Fruit fly (Drosophila melanogaster): ENCODE measurements around the gene wcy.

The wcy gene

DNA sequence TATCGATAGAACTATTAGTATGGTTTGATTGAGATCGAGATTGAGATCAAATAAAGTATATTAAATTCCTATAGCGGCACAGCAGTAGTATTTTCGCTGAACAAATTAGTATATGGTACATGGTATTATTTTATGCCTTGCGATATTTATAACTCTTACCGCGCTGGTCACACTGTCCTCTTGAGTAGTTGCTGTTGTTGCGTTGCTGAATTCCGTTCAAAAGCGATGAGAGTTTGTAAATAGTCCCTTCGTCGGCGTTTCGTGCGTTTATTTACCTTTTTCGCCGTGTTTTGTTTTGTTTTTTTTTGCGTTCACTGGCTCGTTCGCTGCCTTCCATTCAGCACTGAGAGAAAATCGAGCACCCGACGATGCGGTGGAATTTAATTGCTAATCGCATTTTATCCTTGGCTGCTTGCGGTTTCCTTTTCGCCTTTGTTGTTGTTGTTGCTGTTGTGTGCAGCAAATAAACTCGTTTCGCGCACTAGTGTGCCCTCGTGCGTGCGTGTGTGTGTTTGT, 29.8 kb upstream of the wcy start, which contains the start of gene CG5004:
Gene CG5004, plus strand, starts transcription at position 182 of the 516 bp plus-strand sequence.
- TF ChIP-seq ttk (optimal IDR thresholded peaks at IDR 0.05) (no peak), psq (optimal IDR thresholded peaks at IDR 0.05) (no peak), insv (optimal IDR thresholded peaks at IDR 0.05) (no peak), Myc (optimal IDR thresholded peaks at IDR 0.05) (no peak), Sin3A (optimal IDR thresholded peaks at IDR 0.05) (no peak), h (optimal IDR thresholded peaks at IDR 0.05) (no peak)

DNA sequence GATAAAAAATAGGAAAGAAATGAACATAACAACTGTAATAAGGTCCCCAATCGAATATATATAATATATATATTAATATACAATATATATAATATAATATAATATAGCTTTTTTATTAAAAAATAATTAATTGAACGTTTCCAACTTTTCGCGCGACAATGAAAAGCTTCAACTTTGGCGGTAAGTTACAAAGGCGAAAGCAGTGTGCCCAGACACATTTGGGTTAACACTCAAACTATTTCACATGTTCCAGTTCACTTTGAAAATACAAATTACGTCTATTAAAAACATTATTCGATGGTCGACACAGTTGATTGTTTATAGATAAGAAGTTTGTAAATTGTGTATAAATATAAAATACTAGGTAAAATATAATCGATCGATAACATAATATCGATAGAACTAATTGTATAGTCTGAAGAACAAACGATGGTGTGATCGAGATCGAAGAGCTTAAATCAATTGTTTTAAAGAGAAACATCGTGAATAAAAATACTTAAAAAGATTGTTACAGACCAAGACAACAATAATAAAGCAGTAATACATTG, 28.5 kb upstream of the wcy start:
- TF ChIP-seq h (optimal IDR thresholded peaks at IDR 0.05) (no peak), Myc (optimal IDR thresholded peaks at IDR 0.05) (no peak), Sin3A (optimal IDR thresholded peaks at IDR 0.05) (no peak), psq (optimal IDR thresholded peaks at IDR 0.05) (no peak), ttk (optimal IDR thresholded peaks at IDR 0.05) (no peak), insv (optimal IDR thresholded peaks at IDR 0.05) (no peak)

DNA sequence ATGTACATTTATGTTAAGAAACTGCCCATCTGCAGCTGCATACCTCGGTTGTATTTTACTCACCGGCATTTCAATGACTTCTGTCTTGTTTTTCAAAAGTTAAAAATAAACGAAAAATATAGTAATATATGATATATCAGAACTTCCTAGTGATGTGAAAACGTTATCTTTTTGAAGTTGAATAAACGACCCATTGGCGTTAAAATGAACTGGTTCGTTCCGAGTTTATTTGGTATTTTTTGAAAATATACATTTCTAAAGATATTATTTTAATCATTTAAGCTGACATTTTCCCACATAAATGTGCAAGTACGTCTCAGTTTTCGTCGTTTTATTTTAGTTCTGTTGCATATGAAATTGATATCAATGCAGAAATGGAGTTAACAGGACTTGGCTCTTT, 28.0 kb upstream of the wcy start, which contains the start of gene Arpc3B:
Gene Arpc3B, minus strand, starts transcription at position 146 of the 400 bp plus-strand sequence.
- TF ChIP-seq ttk (optimal IDR thresholded peaks at IDR 0.05): no peak
- no peak for TF ChIP-seq h (optimal IDR thresholded peaks at IDR 0.05)
- TF ChIP-seq Sin3A (optimal IDR thresholded peaks at IDR 0.05): no peak
- no peak for TF ChIP-seq insv (optimal IDR thresholded peaks at IDR 0.05)
- TF ChIP-seq psq (optimal IDR thresholded peaks at IDR 0.05): no peak
- TF ChIP-seq Myc (optimal IDR thresholded peaks at IDR 0.05): no peak

DNA sequence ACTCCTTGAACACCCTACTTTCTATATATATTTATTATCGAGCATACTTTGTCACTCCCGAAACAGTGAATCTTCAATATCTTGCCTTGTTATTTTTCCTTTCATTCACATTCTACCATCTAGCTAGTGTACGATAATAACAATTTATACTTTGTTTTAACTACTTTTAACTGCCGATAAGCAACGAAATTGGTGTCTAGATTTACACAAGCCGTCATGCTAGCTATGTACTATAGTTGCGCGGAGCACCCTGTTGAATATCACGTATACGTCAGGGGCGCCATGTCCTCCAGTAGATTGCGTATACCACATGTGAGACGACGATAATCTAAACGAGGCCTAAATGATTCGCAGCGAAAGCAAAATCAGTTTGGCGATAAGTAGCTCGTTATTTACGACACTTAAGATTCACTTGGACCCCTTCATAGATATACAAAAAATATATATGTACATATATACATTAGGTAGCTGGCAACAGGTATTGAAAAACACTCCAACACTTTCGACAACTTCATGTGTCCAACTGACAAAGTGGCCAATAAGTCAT, 16.3 kb upstream of the wcy start:
- TF ChIP-seq insv (optimal IDR thresholded peaks at IDR 0.05) (no peak), ttk (optimal IDR thresholded peaks at IDR 0.05) (no peak), h (optimal IDR thresholded peaks at IDR 0.05) (no peak)

DNA sequence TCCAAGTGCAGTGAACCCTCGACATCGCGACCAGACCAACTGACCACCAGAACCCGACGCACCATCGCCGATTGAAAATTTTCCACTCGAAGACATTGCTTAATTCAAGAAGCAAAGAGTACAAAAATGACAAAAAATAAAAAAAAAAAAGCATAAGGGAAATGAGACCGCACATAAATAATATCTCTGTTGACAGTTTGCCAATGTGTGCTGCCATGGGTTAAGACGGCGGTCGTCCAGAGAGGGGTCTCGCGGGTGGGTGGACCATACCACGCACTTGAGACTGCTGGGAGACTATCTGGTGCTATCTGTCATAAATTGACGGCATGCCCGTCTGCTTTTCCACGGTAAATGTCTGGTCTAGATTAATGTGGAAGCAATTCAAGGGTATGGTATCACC, 15.7 kb upstream of the wcy start:
- TF ChIP-seq h (optimal IDR thresholded peaks at IDR 0.05): no peak
- no peak for TF ChIP-seq ttk (optimal IDR thresholded peaks at IDR 0.05)
- no peak for TF ChIP-seq insv (optimal IDR thresholded peaks at IDR 0.05)
- TF ChIP-seq Myc (optimal IDR thresholded peaks at IDR 0.05): no peak
- no peak for TF ChIP-seq psq (optimal IDR thresholded peaks at IDR 0.05)

DNA sequence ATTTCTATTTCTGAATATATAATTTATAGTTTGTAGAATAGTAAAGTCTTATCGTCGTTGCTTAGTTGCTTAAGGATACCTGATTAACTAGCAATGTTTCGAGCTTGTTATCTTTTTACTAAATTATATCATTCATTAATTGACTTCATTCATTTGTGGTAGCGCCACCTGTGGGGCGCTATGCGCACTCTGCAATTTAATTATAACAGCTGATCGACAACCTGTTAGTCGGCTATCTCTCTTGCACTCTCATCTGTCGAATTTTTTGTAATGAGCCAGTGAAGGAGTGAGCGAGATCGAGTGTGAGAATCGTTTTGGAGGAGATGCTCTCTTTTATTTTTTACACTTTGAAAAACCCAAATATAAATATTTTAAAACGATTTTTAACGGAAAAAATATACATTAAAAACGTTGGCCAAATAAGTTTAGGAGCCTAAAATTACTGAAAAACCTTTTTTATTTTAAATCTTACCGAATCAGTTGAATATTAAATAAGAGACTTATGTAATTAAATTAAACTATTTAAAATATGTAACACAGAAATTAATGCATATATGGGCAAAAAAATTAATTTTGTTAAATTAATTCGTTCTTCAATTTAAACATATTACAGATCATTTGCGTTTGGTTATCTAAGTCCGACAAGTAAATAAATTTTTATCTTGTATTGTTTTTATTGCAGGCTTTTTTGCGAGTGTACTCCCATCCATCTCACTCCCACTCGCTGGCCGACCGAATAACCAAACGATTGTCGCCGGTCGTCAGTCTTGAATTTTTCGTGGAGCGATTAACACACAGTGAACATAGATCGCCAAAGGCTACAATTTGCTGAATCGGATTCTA, 13.6 kb upstream of the wcy start, which contains the start of the genes CG16700 and CG4991:
Gene CG16700, plus strand, starts transcription at position 793 of the 843 bp plus-strand sequence.
Gene CG4991, plus strand, starts transcription at position 793 of the 843 bp plus-strand sequence.
- TF ChIP-seq psq (optimal IDR thresholded peaks at IDR 0.05) (no peak), ttk (optimal IDR thresholded peaks at IDR 0.05) (no peak), h (optimal IDR thresholded peaks at IDR 0.05) (no peak), Myc (optimal IDR thresholded peaks at IDR 0.05) (no peak), insv (optimal IDR thresholded peaks at IDR 0.05) (no peak)

DNA sequence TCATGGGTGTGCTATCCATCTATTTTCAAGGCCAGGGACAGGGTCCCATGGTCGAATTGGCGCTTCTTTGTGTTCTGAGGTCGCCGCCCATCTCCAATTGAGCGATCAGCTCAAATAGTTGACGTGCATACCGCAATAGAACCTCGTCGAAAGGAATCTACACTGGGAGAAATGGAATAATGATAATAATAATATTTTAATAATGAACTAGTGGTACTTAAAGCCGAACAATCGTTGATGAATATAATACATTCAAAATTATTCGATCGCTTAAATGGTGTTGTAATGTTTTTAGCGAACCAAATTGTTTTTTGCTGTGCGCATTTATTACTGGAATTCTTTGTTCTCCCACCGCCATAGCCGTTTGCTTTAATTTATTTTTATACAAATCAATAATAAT, 12.9 kb upstream of the wcy start:
- TF ChIP-seq ttk (optimal IDR thresholded peaks at IDR 0.05) (no peak), psq (optimal IDR thresholded peaks at IDR 0.05) (no peak), Sin3A (optimal IDR thresholded peaks at IDR 0.05) (no peak), insv (optimal IDR thresholded peaks at IDR 0.05) (no peak), h (optimal IDR thresholded peaks at IDR 0.05) (no peak), Myc (optimal IDR thresholded peaks at IDR 0.05) (no peak)

DNA sequence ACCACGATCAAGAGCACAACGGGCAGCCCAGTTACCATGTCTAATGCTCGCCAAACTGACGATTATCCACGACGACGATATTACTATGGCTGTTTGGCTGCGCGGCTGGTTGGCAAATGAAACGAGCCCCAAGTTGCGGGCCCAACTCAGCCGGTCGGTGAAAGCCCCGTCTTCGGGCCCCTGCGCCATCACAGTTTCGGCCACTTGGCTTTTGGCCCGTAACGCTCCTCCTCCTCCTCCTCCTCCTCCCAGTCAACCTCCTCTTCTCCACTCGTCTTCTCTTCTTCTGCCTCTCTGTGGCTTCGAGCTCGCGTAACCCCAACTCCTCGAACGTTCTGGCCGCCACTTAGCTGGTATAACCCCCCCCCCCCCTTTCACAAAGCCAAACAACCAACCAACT, 9.9 kb upstream of the wcy start, which contains the start of gene CG8945:
Gene CG8945, minus strand, starts transcription at position 101 of the 400 bp plus-strand sequence.
- TF ChIP-seq h (optimal IDR thresholded peaks at IDR 0.05) (no peak), Myc (optimal IDR thresholded peaks at IDR 0.05) (no peak), ttk (optimal IDR thresholded peaks at IDR 0.05) (no peak), psq (optimal IDR thresholded peaks at IDR 0.05) (no peak), Sin3A (optimal IDR thresholded peaks at IDR 0.05) (no peak), insv (optimal IDR thresholded peaks at IDR 0.05) (no peak)

DNA sequence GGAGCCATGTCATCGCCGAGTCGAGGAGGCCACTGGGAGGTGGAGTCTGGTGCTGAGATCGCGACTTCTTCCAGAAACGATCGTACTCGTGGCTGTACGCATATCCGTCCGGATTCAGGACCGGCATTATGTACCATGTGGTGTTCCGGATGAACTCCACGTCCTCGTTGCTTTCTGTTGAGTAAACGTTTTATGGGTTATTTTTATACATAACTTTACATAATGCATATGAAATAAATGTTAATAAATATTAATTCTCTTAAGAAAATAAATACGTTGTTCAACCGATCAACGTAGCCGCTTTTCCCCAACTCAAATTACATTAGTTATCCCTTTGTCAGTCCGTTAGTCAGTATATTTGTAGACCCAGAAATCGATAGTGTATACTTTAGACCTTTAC, 3.5 kb upstream of the wcy start, which contains the start of gene CG4955:
Gene CG4955, plus strand, starts transcription at position 301 of the 400 bp plus-strand sequence.
- no peak for TF ChIP-seq Myc (optimal IDR thresholded peaks at IDR 0.05)
- TF ChIP-seq ttk (optimal IDR thresholded peaks at IDR 0.05): no peak
- no peak for TF ChIP-seq Sin3A (optimal IDR thresholded peaks at IDR 0.05)
- TF ChIP-seq insv (optimal IDR thresholded peaks at IDR 0.05): no peak

DNA sequence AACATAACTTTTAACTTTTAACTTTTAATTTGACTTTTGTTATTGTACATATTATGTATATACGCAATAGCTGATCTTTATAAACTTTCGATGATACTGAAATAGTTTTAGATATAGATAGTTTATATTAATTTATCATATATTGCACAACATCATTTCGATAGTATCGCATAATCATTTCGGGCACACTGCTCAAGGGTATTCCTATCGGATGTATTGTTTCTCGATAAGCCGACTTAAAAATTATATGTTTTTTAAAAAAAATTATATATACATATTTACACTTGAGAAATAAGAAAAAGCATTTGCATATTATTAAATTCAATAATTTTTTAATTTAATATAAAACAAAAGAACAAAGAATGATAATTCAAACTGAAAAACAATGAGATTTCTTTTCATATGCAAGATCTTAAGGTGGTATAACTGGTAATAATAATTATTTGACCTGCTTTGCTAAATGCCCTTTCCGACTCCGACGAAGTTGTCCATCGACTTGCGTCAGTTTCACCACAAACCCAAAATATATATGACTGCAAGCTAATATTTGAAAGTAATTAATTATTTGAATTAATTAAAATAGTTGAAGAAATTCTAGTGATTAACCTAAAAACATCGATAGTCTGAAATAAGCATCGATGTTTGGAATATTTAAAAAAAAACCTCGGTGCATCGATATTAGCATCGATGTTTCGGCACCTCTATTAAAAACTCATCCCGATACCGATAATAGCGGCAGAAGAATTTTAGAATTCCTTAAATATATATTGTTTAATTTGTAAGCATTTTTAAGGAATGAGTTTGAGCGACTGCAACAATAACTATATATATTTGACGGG, 661 bp upstream of the wcy start, which contains the start of gene CG4949:
Gene CG4949, plus strand, starts transcription at position 698 of the 839 bp plus-strand sequence.
- TF ChIP-seq Sin3A (optimal IDR thresholded peaks at IDR 0.05) (no peak), insv (optimal IDR thresholded peaks at IDR 0.05) (no peak), ttk (optimal IDR thresholded peaks at IDR 0.05) (no peak), psq (optimal IDR thresholded peaks at IDR 0.05) (no peak), h (optimal IDR thresholded peaks at IDR 0.05) (no peak), Myc (optimal IDR thresholded peaks at IDR 0.05) (no peak)

Measured in Kc167 (cell line).